Fruit fly (Drosophila melanogaster) whole organism, pupa: ENCODE measurements around the gene CG16986.

ENCODE experiments used
- CG10348 ChIP-seq: fragments of 200-800 bp; sonication (Bioruptor generic); IDR thresholded peaks from 2 replicates; pipeline ENCODE4 v1.3.6; 2022; ENCODE audit warnings: missing biosample characterization, missing genetic modification characterization
- CG12605 ChIP-seq: fragments of 200-800 bp; sonication (Bioruptor generic); IDR thresholded peaks from 2 replicates; pipeline ENCODE4 v1.3.6; 2022; ENCODE audit warnings: missing biosample characterization, missing genetic modification characterization
- CG4496 ChIP-seq: fragments of 200-800 bp; sonication (Bioruptor generic); IDR thresholded peaks from 3 replicates; pipeline ENCODE4 v1.3.6; 2022; ENCODE audit warnings: missing biosample characterization, missing genetic modification characterization
- CG8159 ChIP-seq: fragments of 200-800 bp; sonication (Bioruptor generic); optimal IDR thresholded peaks from 3 replicates; lab custom pipeline; 2018; ENCODE audit warnings: missing biosample characterization, mild to moderate bottlenecking, missing genetic modification characterization, moderate library complexity
- fd96Ca ChIP-seq: fragments of 200-800 bp; sonication (Bioruptor generic); IDR thresholded peaks from 3 replicates; pipeline ENCODE4 v1.3.6; 2022; ENCODE audit warnings: missing biosample characterization, missing genetic modification characterization
- gl ChIP-seq: fragments of 200-800 bp; sonication (Bioruptor generic); optimal IDR thresholded peaks from 2 replicates; lab custom pipeline; 2018; ENCODE audit warnings: missing biosample characterization, mild to moderate bottlenecking, missing genetic modification characterization

DNA sequence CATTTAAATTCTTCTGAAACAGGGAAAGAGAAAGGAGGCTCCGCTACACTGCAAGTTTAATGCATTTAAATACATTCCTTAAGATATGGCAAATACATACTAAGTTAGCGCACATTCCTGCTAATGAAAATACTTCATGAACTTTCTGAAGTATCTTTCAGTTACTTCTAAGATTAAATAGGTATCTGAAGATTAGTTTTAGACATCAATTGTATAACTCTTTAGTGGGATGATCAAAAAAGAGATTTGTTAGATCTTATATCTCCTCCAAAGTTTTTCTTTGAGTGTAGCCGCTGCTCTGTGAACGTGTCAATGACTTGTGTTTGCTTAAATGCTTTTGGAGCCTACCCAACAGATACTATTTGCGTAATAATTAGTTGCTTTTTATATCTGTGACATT is 24.9 kb upstream of the CG16986 start:
- TF ChIP-seq CG8159 (tag; lab: Kevin White, UChicago) (peak; percentile 54), gl (tag; lab: Kevin White, UChicago) (no peak), CG4496 (GFP tag; lab: Robert Waterston, UW) (no peak; the same call in 2 of the 3 replicates), CG12605 (no peak), CG10348 (GFP tag; lab: Robert Waterston, UW) (no peak), fd96Ca (GFP tag; lab: Robert Waterston, UW) (no peak)
